Fruit fly (Drosophila melanogaster) Kc167 (cell line): Measurements from ENCODE around the gene wit.

Source experiments
- h ChIP-seq: fragments of >200 bp; optimal IDR thresholded peaks from 3 replicates; lab custom pipeline; 2018; ENCODE audit warnings: missing external identifiers
- psq ChIP-seq: fragments of >200 bp; optimal IDR thresholded peaks from 2 replicates; lab custom pipeline; 2017; ENCODE audit warnings: missing external identifiers

dm6 chr3L:4115701-4116100, 44.2 kb upstream of the wit start:
- no peak for TF ChIP-seq psq (lab: Kevin White, UChicago)
- TF ChIP-seq h (lab: Kevin White, UChicago) = no peak
